Worm (Caenorhabditis elegans): ENCODE measurements around the gene nrde-2.

ce11 chrII:10220631-10221030 is 26.8 kb downstream of the nrde-2 start:
- TF ChIP-seq nhr-27 (tag; optimal IDR thresholded peaks at IDR 0.05) (no peak), ceh-58 (GFP tag; IDR thresholded peaks at IDR 0.05) (no peak), mel-28 (tag; optimal IDR thresholded peaks at IDR 0.05; ENCODE audit: borderline replicate concordance) (no peak)

All from whole organism, young adult.